Fruit fly (Drosophila melanogaster): ENCODE data around the gene eIF1A.

eIF1A gene

dm6 chr3R:18314824-18315690, 40.6 kb downstream of the eIF1A start (continued):
- TF ChIP-seq Opbp (GFP tag; IDR thresholded peaks at IDR 0.05; ENCODE audit: partially characterized antibody) (no peak), CG6254 (GFP tag; optimal IDR thresholded peaks at IDR 0.05) (no peak), CkIIα-i1 (GFP tag; IDR thresholded peaks at IDR 0.05) (no peak), ERR (GFP tag; optimal IDR thresholded peaks at IDR 0.05) (no peak), CG17612 (GFP tag; IDR thresholded peaks at IDR 0.05) (no peak), Myb (GFP tag; optimal IDR thresholded peaks at IDR 0.05) (peak; percentile 5), mam (GFP tag; optimal IDR thresholded peaks at IDR 0.05) (peak; percentile 27), Atf-2 (GFP tag; optimal IDR thresholded peaks at IDR 0.05) (no peak), zfh2 (GFP tag; optimal IDR thresholded peaks at IDR 0.05) (peak; percentile 41), Dref (GFP tag; IDR thresholded peaks at IDR 0.05) (no peak), CG3847 (GFP tag; IDR thresholded peaks at IDR 0.05) (no peak), vfl (GFP tag; optimal IDR thresholded peaks at IDR 0.05) (peak; percentile 5), HHEX (GFP tag; optimal IDR thresholded peaks at IDR 0.05) (peak; percentile 18), lab (GFP tag; optimal IDR thresholded peaks at IDR 0.05) (peak; percentile 58), CG8478 (optimal IDR thresholded peaks at IDR 0.05) (no peak), so (GFP tag; IDR thresholded peaks at IDR 0.05) (0 out of 3 replicates have a peak, but pooled peaks have one; percentile 53), Xbp1 (GFP tag; optimal IDR thresholded peaks at IDR 0.05) (peak; percentile 27), Pdp1 (GFP tag; optimal IDR thresholded peaks at IDR 0.05) (peak in 1 of 2 experiments; percentile 23), Meics (GFP tag; optimal IDR thresholded peaks at IDR 0.05) (peak; percentile 7), zen2 (GFP tag; IDR thresholded peaks at IDR 0.05; ENCODE audit: partially characterized antibody) (no peak), HLH3B (GFP tag; IDR thresholded peaks at IDR 0.05) (peak; percentile 31; the same call in 1 of the 2 replicates), Sox100B (GFP tag; optimal IDR thresholded peaks at IDR 0.05) (no peak), CG11093 (GFP tag; IDR thresholded peaks at IDR 0.05) (no peak), shn (GFP tag; optimal IDR thresholded peaks at IDR 0.05) (no peak), slp2 (GFP tag; optimal IDR thresholded peaks at IDR 0.05) (no peak), CG1602 (GFP tag; optimal IDR thresholded peaks at IDR 0.05) (no peak), E2f2 (GFP tag; IDR thresholded peaks at IDR 0.05) (no peak; the same call in 1 of the 2 replicates), Fer1 (GFP tag; optimal IDR thresholded peaks at IDR 0.05) (peak; percentile 12), Hr39 (optimal IDR thresholded peaks at IDR 0.05) (no peak), CG9876 (GFP tag; optimal IDR thresholded peaks at IDR 0.05) (no peak), dan (GFP tag; IDR thresholded peaks at IDR 0.05) (no peak), H2.0 (GFP tag; IDR thresholded peaks at IDR 0.05) (peak; percentile 41; the same call in 1 of the 2 replicates), CG4360 (GFP tag; IDR thresholded peaks at IDR 0.05) (no peak), Atf6 (GFP tag; IDR thresholded peaks at IDR 0.05) (peak; percentile 46; the same call in 1 of the 2 replicates), CG12299 (tag; optimal IDR thresholded peaks at IDR 0.05) (no peak), MTF-1 (GFP tag; optimal IDR thresholded peaks at IDR 0.05; ENCODE audit: borderline replicate concordance) (peak; percentile 22), hkb (optimal IDR thresholded peaks at IDR 0.05) (no peak), hkb (GFP tag; IDR thresholded peaks at IDR 0.05) (peak; percentile 66), CG3407 (GFP tag; optimal IDR thresholded peaks at IDR 0.05) (no peak), ase (GFP tag; IDR thresholded peaks at IDR 0.05) (peak; percentile 12; the same call in 1 of the 3 replicates), CG2129 (GFP tag; IDR thresholded peaks at IDR 0.05; ENCODE audit: partially characterized antibody) (no peak), CG18011 (GFP tag; optimal IDR thresholded peaks at IDR 0.05) (peak; percentile 14), ems (GFP tag; optimal IDR thresholded peaks at IDR 0.05) (peak; percentile 21), CG13424 (tag; optimal IDR thresholded peaks at IDR 0.05) (peak; percentile 32), twi (tag; optimal IDR thresholded peaks at IDR 0.05) (no peak), al (GFP tag; IDR thresholded peaks at IDR 0.05) (0 out of 2 replicates have a peak, but pooled peaks have one; percentile 5), CoRest (tag; optimal IDR thresholded peaks at IDR 0.05) (peak; percentile 16), tx (GFP tag; optimal IDR thresholded peaks at IDR 0.05) (no peak), gfzf (GFP tag; optimal IDR thresholded peaks at IDR 0.05) (no peak), Elba2 (GFP tag; optimal IDR thresholded peaks at IDR 0.05) (no peak)
